Fruit fly (Drosophila melanogaster): ENCODE measurements around the gene Slc25A46b.

Gene Slc25A46b

dm6 chr2L:18141471-18142345, 45.3 kb downstream of the Slc25A46b start (continued):
- TF ChIP-seq kay (GFP tag; optimal IDR thresholded peaks at IDR 0.05) = peak; percentile 25
- TF ChIP-seq CG10147 (GFP tag; optimal IDR thresholded peaks at IDR 0.05) = peak; percentile 57
- peak; percentile 4 for TF ChIP-seq CG4617 (GFP tag; optimal IDR thresholded peaks at IDR 0.05; ENCODE audit: borderline replicate concordance)
- peak; percentile 52 for TF ChIP-seq CG15479 (GFP tag; optimal IDR thresholded peaks at IDR 0.05)
- peak; percentile 73 for TF ChIP-seq ci (GFP tag; IDR thresholded peaks at IDR 0.05)
- peak; percentile 60; the same call in 2 of the 3 replicates for TF ChIP-seq CG7357 (GFP tag; IDR thresholded peaks at IDR 0.05)
- no peak for TF ChIP-seq CG3838 (GFP tag; optimal IDR thresholded peaks at IDR 0.05)
- peak; percentile 77 for TF ChIP-seq gem (tag; optimal IDR thresholded peaks at IDR 0.05)
- peak; percentile 90 for TF ChIP-seq sens (GFP tag)
- TF ChIP-seq Opbp (GFP tag; IDR thresholded peaks at IDR 0.05; ENCODE audit: partially characterized antibody) = no peak
- TF ChIP-seq CG11093 (GFP tag; IDR thresholded peaks at IDR 0.05) = peak; percentile 23; the same call in 1 of the 3 replicates
- TF ChIP-seq sob (GFP tag; IDR thresholded peaks at IDR 0.05) = no peak
- peak; percentile 48 for TF ChIP-seq vfl (GFP tag; optimal IDR thresholded peaks at IDR 0.05)
- no peak for TF ChIP-seq CG7271 (tag; optimal IDR thresholded peaks at IDR 0.05)
- peak; percentile 69 for TF ChIP-seq CG13424 (tag; optimal IDR thresholded peaks at IDR 0.05)
- no peak for TF ChIP-seq CkIIα-i1 (GFP tag; IDR thresholded peaks at IDR 0.05)
- TF ChIP-seq dmrt99B (tag; optimal IDR thresholded peaks at IDR 0.05) = peak; percentile 81
- TF ChIP-seq CG17912 (GFP tag; optimal IDR thresholded peaks at IDR 0.05) = no peak
- no peak for TF ChIP-seq fru (optimal IDR thresholded peaks at IDR 0.05)

- TF ChIP-seq Doc3 (GFP tag; IDR thresholded peaks at IDR 0.05; ENCODE audit: partially characterized antibody) (no peak), zen2 (GFP tag; IDR thresholded peaks at IDR 0.05; ENCODE audit: partially characterized antibody) (no peak), CG11247 (GFP tag; IDR thresholded peaks at IDR 0.05) (no peak), CG2875 (GFP tag; optimal IDR thresholded peaks at IDR 0.05) (no peak), ewg (GFP tag; optimal IDR thresholded peaks at IDR 0.05) (no peak), dan (GFP tag; IDR thresholded peaks at IDR 0.05) (no peak), CG42726 (GFP tag; IDR thresholded peaks at IDR 0.05; ENCODE audit: partially characterized antibody) (0 out of 2 replicates have a peak, but pooled peaks have one; percentile 12), Med (GFP tag) (peak; percentile 41), Xrp1 (GFP tag; IDR thresholded peaks at IDR 0.05) (no peak), crp (GFP tag; optimal IDR thresholded peaks at IDR 0.05) (no peak)
Measured at dm6 chr2L:18143176-18143575, 46.8 kb downstream of the Slc25A46b start.

dm6 chr2L:18144268-18144834, 48.0 kb downstream of the Slc25A46b start:
- TF ChIP-seq luna (GFP tag; optimal IDR thresholded peaks at IDR 0.05) (no peak), dimm (GFP tag; IDR thresholded peaks at IDR 0.05) (no peak), sd (tag; optimal IDR thresholded peaks at IDR 0.05) (peak; percentile 24), CG10274 (GFP tag; optimal IDR thresholded peaks at IDR 0.05) (no peak), chn (GFP tag; optimal IDR thresholded peaks at IDR 0.05) (no peak), oc (tag; optimal IDR thresholded peaks at IDR 0.05) (no peak), CG15479 (GFP tag; optimal IDR thresholded peaks at IDR 0.05) (peak; percentile 70), CG17361 (GFP tag; IDR thresholded peaks at IDR 0.05) (no peak), CG6683 (GFP tag; optimal IDR thresholded peaks at IDR 0.05) (no peak), CG6791 (GFP tag; IDR thresholded peaks at IDR 0.05; ENCODE audit: partially characterized antibody) (no peak), CG4854 (GFP tag; optimal IDR thresholded peaks at IDR 0.05) (no peak), ken (GFP tag; IDR thresholded peaks at IDR 0.05) (no peak), CG15601 (tag; optimal IDR thresholded peaks at IDR 0.05) (no peak), pnt (GFP tag; optimal IDR thresholded peaks at IDR 0.05) (no peak), ftz-f1 (GFP tag; optimal IDR thresholded peaks at IDR 0.05) (peak; percentile 16), mirr (GFP tag; optimal IDR thresholded peaks at IDR 0.05) (peak; percentile 31), CG3163 (GFP tag; optimal IDR thresholded peaks at IDR 0.05) (no peak), Camta (GFP tag; optimal IDR thresholded peaks at IDR 0.05) (no peak), cg (GFP tag; optimal IDR thresholded peaks at IDR 0.05) (no peak), fru (optimal IDR thresholded peaks at IDR 0.05) (no peak)

All from whole organism, embryonic.